Worm (Caenorhabditis elegans): ENCODE data around the gene F07A11.1.
A peak's percentile ranks its signal among the peaks of the same experiment; 100 is the strongest.

The F07A11.1 gene

DNA sequence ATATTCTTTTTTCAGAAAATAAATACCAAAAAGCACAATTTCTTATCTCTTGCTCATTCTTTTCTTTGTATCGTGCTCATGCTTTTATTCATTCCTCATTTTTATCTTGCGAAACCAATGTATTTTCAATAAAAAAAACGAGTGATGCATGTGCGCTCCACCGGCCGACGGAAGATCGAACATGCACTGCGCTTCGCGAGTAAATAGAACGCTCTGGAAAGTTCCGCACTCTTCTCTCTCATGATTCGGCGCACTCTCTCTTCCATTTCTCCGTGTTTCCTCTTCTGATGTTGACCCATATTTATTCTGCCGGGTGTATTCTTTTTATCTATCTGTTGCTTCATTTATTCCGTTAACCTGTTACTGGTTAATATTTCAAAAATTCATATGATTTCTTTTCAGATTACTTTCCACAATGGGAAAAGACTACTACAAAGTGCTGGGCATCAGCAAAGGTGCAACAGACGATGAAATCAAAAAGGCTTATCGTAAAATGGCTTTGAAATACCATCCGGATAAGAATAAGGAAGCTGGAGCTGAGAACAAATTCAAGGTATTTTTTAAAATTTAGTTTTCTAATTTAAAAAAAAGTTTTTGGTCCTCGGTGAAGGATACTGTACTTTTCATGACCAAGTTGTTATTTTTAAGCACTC lies 46.5 kb downstream of the F07A11.1 start, which contains the start of gene dnj-13 (continued):
- TF ChIP-seq ceh-82 (tag; optimal IDR thresholded peaks at IDR 0.05) (peak; percentile 54), zag-1 (tag; optimal IDR thresholded peaks at IDR 0.05) (peak; percentile 70), nhr-23 (tag; optimal IDR thresholded peaks at IDR 0.05) (no peak), R02D3.7 (tag; optimal IDR thresholded peaks at IDR 0.05) (peak; percentile 52), nhr-25 (tag; optimal IDR thresholded peaks at IDR 0.05) (peak; percentile 87), alr-1 (tag; optimal IDR thresholded peaks at IDR 0.05) (peak; percentile 7), lin-39 (tag; optimal IDR thresholded peaks at IDR 0.05) (peak; percentile 30), crh-2 (tag; optimal IDR thresholded peaks at IDR 0.05) (peak; percentile 93), mdl-1 (tag; optimal IDR thresholded peaks at IDR 0.05) (peak; percentile 53 to 78), unc-39 (tag; optimal IDR thresholded peaks at IDR 0.05) (no peak)

DNA sequence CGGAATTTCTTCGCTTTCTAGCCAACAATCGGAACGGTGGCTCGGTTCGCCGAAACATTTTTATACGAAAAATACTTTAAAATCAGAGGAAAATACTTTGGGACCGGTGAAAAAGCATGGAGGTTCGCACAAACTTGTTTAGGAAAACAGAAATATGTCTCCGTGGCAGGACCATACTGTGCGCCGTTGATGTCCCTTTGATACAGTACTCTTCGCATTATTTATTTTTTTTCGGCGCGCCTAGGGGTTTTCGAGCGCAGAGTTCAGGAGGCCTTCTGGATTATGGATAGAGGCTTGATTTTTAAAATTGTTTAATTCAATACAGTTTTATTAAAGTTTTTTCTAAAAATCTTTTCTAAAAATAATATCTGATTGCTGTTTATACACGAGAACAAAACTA lies 47.2 kb downstream of the F07A11.1 start, which contains the start of gene F54D5.9:
F54D5.9 (minus strand) TSS at position 115 of the 400 bp plus-strand sequence.
- TF ChIP-seq nhr-23 (tag; optimal IDR thresholded peaks at IDR 0.05), result no peak
- no peak for TF ChIP-seq mab-5 (tag; optimal IDR thresholded peaks at IDR 0.05)
- TF ChIP-seq egl-27 (tag; optimal IDR thresholded peaks at IDR 0.05), result no peak

DNA sequence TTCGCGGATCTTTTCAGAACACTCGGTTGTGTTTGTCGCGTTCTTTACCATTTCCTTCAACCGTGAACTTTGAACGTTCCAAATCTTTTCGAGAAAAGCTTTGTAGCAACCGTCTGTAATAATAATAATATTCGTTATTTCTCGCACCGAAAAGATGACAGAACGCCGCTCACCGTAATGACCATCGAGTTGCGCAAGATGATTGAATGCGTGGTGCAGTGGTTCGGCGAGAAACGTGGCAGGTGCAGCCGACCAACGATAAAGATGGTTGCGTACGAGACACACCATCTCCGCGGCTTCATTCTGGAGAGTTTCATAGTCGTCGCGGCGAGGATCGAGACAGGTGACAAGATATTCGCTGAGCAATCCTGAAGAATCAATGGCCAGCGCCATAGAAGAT lies 49.0 kb downstream of the F07A11.1 start:
- no peak for TF ChIP-seq nhr-23 (tag; optimal IDR thresholded peaks at IDR 0.05)
- no peak for TF ChIP-seq ztf-11 (tag; optimal IDR thresholded peaks at IDR 0.05)
- TF ChIP-seq ama-1 (optimal IDR thresholded peaks at IDR 0.05), result no peak
- no peak for TF ChIP-seq sma-9 (GFP tag; optimal IDR thresholded peaks at IDR 0.05)
- no peak for TF ChIP-seq sma-9 (tag; optimal IDR thresholded peaks at IDR 0.05)
- no peak for TF ChIP-seq dmd-4 (tag; optimal IDR thresholded peaks at IDR 0.05)
- TF ChIP-seq ceh-16 (tag; optimal IDR thresholded peaks at IDR 0.05), result no peak
- TF ChIP-seq lin-11 (tag; optimal IDR thresholded peaks at IDR 0.05), result no peak
- no peak for TF ChIP-seq crh-2 (tag; optimal IDR thresholded peaks at IDR 0.05)
- no peak for TF ChIP-seq alr-1 (tag; optimal IDR thresholded peaks at IDR 0.05)
- TF ChIP-seq unc-62 (GFP tag; optimal IDR thresholded peaks at IDR 0.05), result no peak

DNA sequence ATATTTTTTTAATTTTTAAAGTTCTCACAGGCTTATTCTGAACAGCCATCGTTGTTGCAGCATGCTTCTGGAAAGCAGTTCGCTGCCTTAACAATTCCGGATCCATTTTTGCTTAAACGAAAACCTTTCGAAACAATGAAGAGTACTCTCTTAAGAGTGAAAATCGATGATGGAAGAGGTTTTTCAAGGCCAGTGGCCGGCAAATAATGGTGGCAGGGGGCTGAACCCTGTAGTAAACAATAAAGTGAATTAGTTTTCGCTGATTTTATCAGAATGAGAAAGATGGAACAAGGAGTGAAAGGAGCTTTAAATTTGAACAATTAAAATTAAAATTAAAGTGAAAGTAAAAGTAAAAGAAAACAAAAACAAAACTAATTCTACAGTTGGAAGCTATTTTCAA lies 49.5 kb downstream of the F07A11.1 start, which contains the start of gene gtf-2E2:
gtf-2E2 (minus strand) TSS at position 111 of the 400 bp plus-strand sequence.
- TF ChIP-seq crh-2 (tag; optimal IDR thresholded peaks at IDR 0.05), result peak; percentile 25
- peak; percentile 33 for TF ChIP-seq unc-55 (GFP tag; optimal IDR thresholded peaks at IDR 0.05)
- TF ChIP-seq C34F6.9 (tag; optimal IDR thresholded peaks at IDR 0.05), result peak; percentile 66
- TF ChIP-seq ama-1 (optimal IDR thresholded peaks at IDR 0.05), result peak; percentile 11
- TF ChIP-seq sem-4 (tag; optimal IDR thresholded peaks at IDR 0.05), result no peak
- peak in 1 of 2 experiments; percentile 39 for TF ChIP-seq lsy-2 (tag; optimal IDR thresholded peaks at IDR 0.05)
- peak; percentile 20 for TF ChIP-seq nhr-129 (tag; optimal IDR thresholded peaks at IDR 0.05)
- no peak for TF ChIP-seq aly-2 (tag; optimal IDR thresholded peaks at IDR 0.05)
- TF ChIP-seq fos-1 (tag; optimal IDR thresholded peaks at IDR 0.05), result peak; percentile 8

DNA sequence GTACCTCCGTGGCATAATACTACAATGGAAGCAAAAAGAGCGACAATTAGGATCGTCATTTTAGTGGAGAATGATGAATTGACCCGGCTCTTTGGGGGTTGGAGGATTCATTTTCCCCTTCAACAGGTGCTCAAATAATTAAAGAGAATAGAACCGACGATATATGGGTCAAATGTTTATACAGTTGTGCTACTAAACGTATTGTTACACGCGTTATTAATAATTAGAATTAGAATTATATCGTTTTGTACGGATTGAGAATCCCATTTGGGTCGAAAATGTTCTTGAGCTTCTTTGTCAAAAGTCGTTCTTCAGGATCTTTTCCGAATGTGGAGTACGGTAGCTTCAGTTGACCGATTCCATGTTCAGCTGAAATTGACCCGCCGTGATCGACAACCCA lies 53.2 kb downstream of the F07A11.1 start, which contains the start of gene Y62F5A.9:
Y62F5A.9 (minus strand) TSS at position 101 of the 400 bp plus-strand sequence.
- no peak for TF ChIP-seq fos-1 (tag; optimal IDR thresholded peaks at IDR 0.05)
- TF ChIP-seq nhr-21 (tag; optimal IDR thresholded peaks at IDR 0.05), result no peak
- no peak for TF ChIP-seq skn-1 (tag; optimal IDR thresholded peaks at IDR 0.05)
- no peak for TF ChIP-seq nhr-6 (tag; optimal IDR thresholded peaks at IDR 0.05)
- no peak for TF ChIP-seq F13H6.1 (tag; optimal IDR thresholded peaks at IDR 0.05)
- no peak for TF ChIP-seq ceh-82 (tag; optimal IDR thresholded peaks at IDR 0.05)
- no peak for TF ChIP-seq lin-13 (GFP tag; optimal IDR thresholded peaks at IDR 0.05)

Measured in whole organism, L2 larva.